Worm (Caenorhabditis elegans) whole organism, L4/young adult: ENCODE results near the gene F40C5.2.
"Not testable (repeated sequence)": the region's sequence is repeated elsewhere in the genome, so short reads cannot be mapped to it uniquely, and the experiment has no call there.

Experiments
- dao-5 ChIP-seq: sonication (generic microtip); optimal IDR thresholded peaks from 2 replicates; lab custom pipeline; 2016; ENCODE audit warnings: missing genotype, missing genetic modification characterization, moderate library complexity, missing compliant biosample characterization
- him-1 ChIP-seq: sonication (generic microtip); optimal IDR thresholded peaks from 2 replicates; lab custom pipeline; 2016; ENCODE audit warnings: missing genotype, missing genetic modification reagents, missing genetic modification characterization, missing compliant biosample characterization

- TF ChIP-seq him-1, dao-5: not testable (repeated sequence)
Measured at ce11 chrV:3562824-3563223, 8.0 kb upstream of the F40C5.2 start, which contains the start of gene T24A6.16.
